Worm (Caenorhabditis elegans) whole organism, L3 larva: ENCODE measurements around the gene irg-5.

Experiments
- R02D3.7 ChIP-seq: fragments of 150-350 bp; optimal IDR thresholded peaks from 2 replicates; lab custom pipeline; 2014; ENCODE audit warnings: missing biosample characterization, missing genetic modification characterization
- ceh-82 ChIP-seq: fragments of 150-350 bp; optimal IDR thresholded peaks from 2 replicates; lab custom pipeline; 2014; ENCODE audit warnings: missing biosample characterization, missing genetic modification characterization
- egl-27 ChIP-seq: sonication (generic microtip); optimal IDR thresholded peaks from 4 replicates; lab custom pipeline; 2017; ENCODE audit warnings: missing biosample characterization, missing genetic modification reagents, missing genetic modification characterization
- nfya-1 ChIP-seq: sonication (generic microtip); optimal IDR thresholded peaks from 2 replicates; lab custom pipeline; 2017; ENCODE audit warnings: missing genetic modification characterization, mild to moderate bottlenecking, missing compliant biosample characterization, antibody characterized with exemption, moderate library complexity; ENCODE audit not compliant: insufficient read depth
- nhr-11 ChIP-seq: fragments of 150-350 bp; optimal IDR thresholded peaks from 2 replicates; lab custom pipeline; 2014; ENCODE audit warnings: missing biosample characterization, missing genetic modification characterization
- nhr-25 ChIP-seq: sonication (generic microtip); optimal IDR thresholded peaks from 2 replicates; lab custom pipeline; 2017; ENCODE audit warnings: missing biosample characterization, missing genetic modification characterization
- nhr-28 ChIP-seq: fragments of 150-350 bp; optimal IDR thresholded peaks from 2 replicates; lab custom pipeline; 2014; ENCODE audit warnings: missing biosample characterization, missing genetic modification characterization
- pqm-1 ChIP-seq: fragments of 150-350 bp; optimal IDR thresholded peaks from 2 replicates; lab custom pipeline; 2017; ENCODE audit warnings: missing biosample characterization, missing genetic modification characterization, inconsistent platforms
- tbx-2 ChIP-seq: sonication (generic microtip); optimal IDR thresholded peaks from 2 replicates; lab custom pipeline; 2016; ENCODE audit warnings: mild to moderate bottlenecking, missing genetic modification characterization, missing compliant biosample characterization
- unc-62 ChIP-seq: fragments of 150-350 bp; sonication (generic microtip); optimal IDR thresholded peaks from 4 replicates; lab custom pipeline; 2014; ENCODE audit warnings: missing biosample characterization, missing genetic modification reagents, missing genetic modification characterization
- ztf-4 ChIP-seq: fragments of 150-350 bp; optimal IDR thresholded peaks from 2 replicates; lab custom pipeline; 2014; ENCODE audit warnings: missing biosample characterization, missing genetic modification characterization

DNA sequence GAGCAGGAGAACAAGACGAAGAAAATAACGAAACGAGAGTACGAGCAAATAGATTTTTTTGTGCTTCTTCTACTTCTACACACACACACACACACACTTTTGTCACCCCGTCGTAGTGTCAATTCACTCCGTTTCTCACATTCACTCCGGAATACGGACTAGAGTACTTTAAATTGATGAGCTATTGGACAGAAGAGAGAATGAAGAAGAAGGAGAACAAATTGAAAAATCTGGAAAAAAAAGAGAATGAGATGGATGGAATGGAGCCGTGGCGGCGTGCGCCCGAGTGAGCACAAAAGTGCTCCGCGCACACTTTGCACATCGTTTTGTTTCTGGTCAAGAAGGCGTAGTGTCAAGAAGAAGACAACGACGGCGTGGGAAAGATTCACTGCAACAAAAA, 50.8 kb downstream of the irg-5 start:
- TF ChIP-seq pqm-1 (tag; lab: Kevin White, UChicago), result no peak
- TF ChIP-seq nfya-1 (tag; lab: Kevin White, UChicago), result no peak
- no peak for TF ChIP-seq nhr-28 (tag; lab: Kevin White, UChicago)
- no peak for TF ChIP-seq nhr-25 (tag; lab: Kevin White, UChicago)
- no peak for TF ChIP-seq tbx-2 (tag; lab: Kevin White, UChicago)
- no peak for TF ChIP-seq R02D3.7 (tag; lab: Kevin White, UChicago)
- no peak for TF ChIP-seq unc-62 (GFP tag; lab: Kevin White, UChicago)
- no peak for TF ChIP-seq nhr-11 (tag; lab: Kevin White, UChicago)
- TF ChIP-seq egl-27 (tag; lab: Kevin White, UChicago), result no peak
- TF ChIP-seq ceh-82 (tag; lab: Kevin White, UChicago), result no peak
- no peak for TF ChIP-seq ztf-4
